In the genomic region with DNA sequence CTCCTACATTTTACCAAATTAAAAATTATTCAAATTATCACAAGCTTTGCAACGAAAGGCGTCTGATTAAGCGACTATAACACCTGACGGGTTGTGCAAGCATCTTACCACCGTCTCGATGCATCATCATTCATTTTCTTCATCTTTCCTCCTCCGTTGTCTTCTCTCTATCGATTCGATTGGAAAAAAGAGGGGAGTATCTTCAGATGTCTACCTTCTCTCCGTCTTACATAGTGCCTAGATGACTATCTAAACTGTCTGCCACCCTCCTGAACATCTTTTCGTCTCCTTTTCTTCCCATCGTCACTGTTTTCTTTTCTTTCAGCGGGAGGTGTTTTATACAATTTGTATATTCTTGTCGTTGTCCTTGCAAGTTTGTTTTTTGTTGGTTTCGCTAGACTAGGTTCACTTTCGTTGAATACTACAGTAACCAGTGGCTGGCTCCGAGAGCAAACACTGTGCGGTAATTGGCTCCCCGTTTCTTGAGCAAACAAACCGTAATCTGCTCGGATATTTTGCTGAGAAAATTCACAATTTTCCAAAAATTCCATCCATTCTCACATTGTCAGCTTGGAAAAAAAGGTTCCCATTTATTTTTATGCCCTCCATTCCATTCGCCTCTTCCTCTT, we compare ENCODE assay signal across 7 worm cellular contexts.
TF ChIP-seq lines count a peak whose summit lies in the region.

No protein-coding gene starts in this region.

TF ChIP-seq in whole organism, L1 larva, 84 proteins besides CTCF, POLR2A, EP300 and RAD21 (continued from another document and continues in another):
- TF ChIP-seq nhr-28 (tag; optimal IDR thresholded peaks at IDR 0.05; lab: Kevin White, UChicago) (no peak), dpl-1 (GFP tag; optimal IDR thresholded peaks at IDR 0.05; lab: Kevin White, UChicago) (peak in 2 of 3 experiments; percentile 2 to 31), lin-15B (tag; optimal IDR thresholded peaks at IDR 0.05; lab: Kevin White, UChicago) (no peak), skn-1 (tag; optimal IDR thresholded peaks at IDR 0.05; lab: Kevin White, UChicago) (no peak), unc-86 (tag; optimal IDR thresholded peaks at IDR 0.05; lab: Kevin White, UChicago) (no peak), elt-2 (tag; optimal IDR thresholded peaks at IDR 0.05; lab: Kevin White, UChicago) (peak; percentile 32), snu-23 (GFP tag; optimal IDR thresholded peaks at IDR 0.05; lab: Kevin White, UChicago) (peak; percentile 63), lsy-2 (tag; optimal IDR thresholded peaks at IDR 0.05; lab: Kevin White, UChicago) (peak; percentile 31 to 68), ces-1 (GFP tag; optimal IDR thresholded peaks at IDR 0.05; lab: Kevin White, UChicago) (no peak), nhr-85 (tag; lab: Kevin White, UChicago) (peak; percentile 78), nhr-19 (GFP tag; conservative IDR thresholded peaks at IDR 0.05; lab: Robert Waterston, UW) (no peak), mdl-1 (tag; optimal IDR thresholded peaks at IDR 0.05; lab: Kevin White, UChicago) (peak in 1 of 2 experiments; percentile 10), nhr-77 (tag; optimal IDR thresholded peaks at IDR 0.05; lab: Kevin White, UChicago) (no peak), fos-1 (tag; optimal IDR thresholded peaks at IDR 0.05; lab: Kevin White, UChicago) (peak; percentile 37), nhr-71 (tag; optimal IDR thresholded peaks at IDR 0.05; lab: Kevin White, UChicago) (peak; percentile 68), xbp-1 (tag; optimal IDR thresholded peaks at IDR 0.05; lab: Kevin White, UChicago) (peak; percentile 3), grh-1 (GFP tag; IDR thresholded peaks at IDR 0.05; lab: Robert Waterston, UW) (no peak), jun-1 (tag; optimal IDR thresholded peaks at IDR 0.05; lab: Kevin White, UChicago) (peak; percentile 9)

TF ChIP-seq in whole organism, L2 larva, 48 proteins besides CTCF, POLR2A, EP300 and RAD21 (continued from another document):
- peak; percentile 35 for TF ChIP-seq blmp-1 (tag; optimal IDR thresholded peaks at IDR 0.05; lab: Kevin White, UChicago; ENCODE audit: insufficient read depth)
- TF ChIP-seq sma-3 (GFP tag; optimal IDR thresholded peaks at IDR 0.05; lab: Kevin White, UChicago), result peak; percentile 5
- peak; percentile 46 for TF ChIP-seq crh-2 (tag; optimal IDR thresholded peaks at IDR 0.05; lab: Kevin White, UChicago)
- TF ChIP-seq unc-39 (tag; optimal IDR thresholded peaks at IDR 0.05; lab: Kevin White, UChicago), result no peak
- peak; percentile 61 for TF ChIP-seq fos-1 (tag; optimal IDR thresholded peaks at IDR 0.05; lab: Kevin White, UChicago)
- no peak for TF ChIP-seq lin-39 (tag; optimal IDR thresholded peaks at IDR 0.05; lab: Kevin White, UChicago)
- no peak for TF ChIP-seq nhr-23 (tag; optimal IDR thresholded peaks at IDR 0.05; lab: Kevin White, UChicago)
- TF ChIP-seq nhr-25 (tag; optimal IDR thresholded peaks at IDR 0.05; lab: Kevin White, UChicago), result peak; percentile 37
- peak; percentile 39 for TF ChIP-seq sma-9 (GFP tag; optimal IDR thresholded peaks at IDR 0.05; lab: Kevin White, UChicago)
- TF ChIP-seq sma-9 (tag; optimal IDR thresholded peaks at IDR 0.05; lab: Kevin White, UChicago), result no peak
- TF ChIP-seq nhr-129 (tag; optimal IDR thresholded peaks at IDR 0.05; lab: Kevin White, UChicago), result peak; percentile 70

TF ChIP-seq in whole organism, L3 larva, 47 proteins besides CTCF, POLR2A, EP300 and RAD21 (continued from another document):
- TF ChIP-seq pqm-1 (tag; optimal IDR thresholded peaks at IDR 0.05; lab: Kevin White, UChicago) (peak; percentile 60), egl-5 (tag; optimal IDR thresholded peaks at IDR 0.05; lab: Kevin White, UChicago) (no peak), fkh-10 (GFP tag; optimal IDR thresholded peaks at IDR 0.05; lab: Kevin White, UChicago) (no peak), jun-1 (tag; optimal IDR thresholded peaks at IDR 0.05; lab: Kevin White, UChicago) (no peak), pha-4 (tag; optimal IDR thresholded peaks at IDR 0.05; lab: Kevin White, UChicago) (peak; percentile 48), nhr-25 (tag; optimal IDR thresholded peaks at IDR 0.05; lab: Kevin White, UChicago) (peak; percentile 58)

TF ChIP-seq in whole organism, L4 larva, 104 proteins besides CTCF, POLR2A, EP300 and RAD21 (continued from another document):
- TF ChIP-seq pha-4 (GFP tag; IDR thresholded peaks at IDR 0.05; lab: Robert Waterston, UW), result 0 out of 2 replicates have a peak, but pooled peaks have one; percentile 20
- peak; percentile 29 for TF ChIP-seq pha-4 (tag; optimal IDR thresholded peaks at IDR 0.05; lab: Kevin White, UChicago)
- TF ChIP-seq daf-16 (GFP tag; optimal IDR thresholded peaks at IDR 0.05; lab: Kevin White, UChicago), result no peak
- TF ChIP-seq daf-16 (tag; optimal IDR thresholded peaks at IDR 0.05; lab: Kevin White, UChicago), result peak; percentile 52
- TF ChIP-seq pqm-1 (tag; optimal IDR thresholded peaks at IDR 0.05; lab: Kevin White, UChicago), result peak; percentile 33
- TF ChIP-seq R02D3.7 (tag; optimal IDR thresholded peaks at IDR 0.05; lab: Kevin White, UChicago), result no peak
- TF ChIP-seq dve-1 (tag; optimal IDR thresholded peaks at IDR 0.05; lab: Kevin White, UChicago; ENCODE audit: insufficient read depth), result peak; percentile 58
- TF ChIP-seq nhr-28 (tag; optimal IDR thresholded peaks at IDR 0.05; lab: Kevin White, UChicago), result peak; percentile 56
- no peak for TF ChIP-seq rbr-2 (tag; optimal IDR thresholded peaks at IDR 0.05; lab: Kevin White, UChicago)
- TF ChIP-seq hlh-11 (tag; optimal IDR thresholded peaks at IDR 0.05; lab: Kevin White, UChicago), result peak; percentile 64
- peak; percentile 70 for TF ChIP-seq nhr-6 (tag; optimal IDR thresholded peaks at IDR 0.05; lab: Kevin White, UChicago)
- TF ChIP-seq dmd-6 (GFP tag; IDR thresholded peaks at IDR 0.05; lab: Robert Waterston, UW), result peak; percentile 26; the same call in 1 of the 2 replicates
- no peak for TF ChIP-seq nhr-42 (GFP tag; IDR thresholded peaks at IDR 0.05; lab: Robert Waterston, UW)

TF ChIP-seq in whole organism, late embryonic, 69 proteins besides CTCF, POLR2A, EP300 and RAD21 (continued from another document):
- peak; percentile 62 for TF ChIP-seq nfya-1 (tag; optimal IDR thresholded peaks at IDR 0.05; lab: Kevin White, UChicago)
- peak; percentile 64 for TF ChIP-seq unc-55 (GFP tag; optimal IDR thresholded peaks at IDR 0.05; lab: Kevin White, UChicago)
- no peak for TF ChIP-seq zip-5 (tag; optimal IDR thresholded peaks at IDR 0.05; lab: Kevin White, UChicago)
- TF ChIP-seq ama-1 (optimal IDR thresholded peaks at IDR 0.05; lab: Kevin White, UChicago), result no peak
- peak; percentile 22 for TF ChIP-seq ceh-18 (tag; optimal IDR thresholded peaks at IDR 0.05; lab: Kevin White, UChicago)
- no peak for TF ChIP-seq pax-1 (tag; optimal IDR thresholded peaks at IDR 0.05; lab: Kevin White, UChicago)
- no peak for TF ChIP-seq fkh-10 (GFP tag; optimal IDR thresholded peaks at IDR 0.05; lab: Kevin White, UChicago)
- TF ChIP-seq ceh-14 (tag; optimal IDR thresholded peaks at IDR 0.05; lab: Kevin White, UChicago), result no peak
- TF ChIP-seq odd-2 (tag; optimal IDR thresholded peaks at IDR 0.05; lab: Kevin White, UChicago), result no peak
- no peak for TF ChIP-seq hlh-15 (tag; optimal IDR thresholded peaks at IDR 0.05; lab: Kevin White, UChicago)
- no peak for TF ChIP-seq hlh-6 (tag; optimal IDR thresholded peaks at IDR 0.05; lab: Kevin White, UChicago)
- no peak for TF ChIP-seq ceh-9 (tag; optimal IDR thresholded peaks at IDR 0.05; lab: Kevin White, UChicago)
- no peak for TF ChIP-seq che-1 (tag; optimal IDR thresholded peaks at IDR 0.05; lab: Kevin White, UChicago)
- TF ChIP-seq ref-2 (tag; optimal IDR thresholded peaks at IDR 0.05; lab: Kevin White, UChicago), result no peak
- no peak for TF ChIP-seq pag-3 (tag; optimal IDR thresholded peaks at IDR 0.05; lab: Kevin White, UChicago; ENCODE audit: borderline replicate concordance)
- TF ChIP-seq nhr-11 (tag; optimal IDR thresholded peaks at IDR 0.05; lab: Kevin White, UChicago), result no peak
- TF ChIP-seq tbx-7 (tag; optimal IDR thresholded peaks at IDR 0.05; lab: Kevin White, UChicago), result no peak
- no peak for TF ChIP-seq pha-4 (tag; optimal IDR thresholded peaks at IDR 0.05; lab: Kevin White, UChicago)
- no peak for TF ChIP-seq ceh-2 (tag; optimal IDR thresholded peaks at IDR 0.05; lab: Kevin White, UChicago)
- TF ChIP-seq tbx-2 (tag; optimal IDR thresholded peaks at IDR 0.05; lab: Kevin White, UChicago), result no peak

TF ChIP-seq in whole organism, mixed stage, embryonic, 35 proteins besides CTCF, POLR2A, EP300 and RAD21 (continued from another document):
- TF ChIP-seq unc-62 (GFP tag; optimal IDR thresholded peaks at IDR 0.05; lab: Kevin White, UChicago), result peak; percentile 51

TF ChIP-seq in whole organism, young adult, 124 proteins besides CTCF, POLR2A, EP300 and RAD21 (continued from another document):
- TF ChIP-seq snpc-3.4 (tag; optimal IDR thresholded peaks at IDR 0.05; lab: Kevin White, UChicago) (no peak), unc-62 (GFP tag; optimal IDR thresholded peaks at IDR 0.05; lab: Kevin White, UChicago) (no peak), F49E8.2 (tag; optimal IDR thresholded peaks at IDR 0.05; lab: Kevin White, UChicago; ENCODE audit: insufficient read depth) (no peak), ceh-27 (GFP tag; optimal IDR thresholded peaks at IDR 0.05; lab: Kevin White, UChicago) (peak; percentile 13), sea-2 (GFP tag; IDR thresholded peaks at IDR 0.05; lab: Robert Waterston, UW) (no peak), ceh-40 (GFP tag; IDR thresholded peaks at IDR 0.05; lab: Robert Waterston, UW) (no peak), lin-40 (tag; optimal IDR thresholded peaks at IDR 0.05; lab: Kevin White, UChicago) (peak; percentile 6), rcor-1 (GFP tag; IDR thresholded peaks at IDR 0.05; lab: Robert Waterston, UW) (no peak), lin-35 (GFP tag; optimal IDR thresholded peaks at IDR 0.05; lab: Kevin White, UChicago) (no peak), madf-6 (GFP tag; IDR thresholded peaks at IDR 0.05; lab: Robert Waterston, UW) (no peak), egl-44 (GFP tag; IDR thresholded peaks at IDR 0.05; lab: Robert Waterston, UW) (no peak), cebp-1 (GFP tag; IDR thresholded peaks at IDR 0.05; lab: Robert Waterston, UW) (no peak), cebp-1 (tag; optimal IDR thresholded peaks at IDR 0.05; lab: Kevin White, UChicago) (peak; percentile 16), dpff-1 (tag; optimal IDR thresholded peaks at IDR 0.05; lab: Kevin White, UChicago) (no peak), ztf-25 (GFP tag; IDR thresholded peaks at IDR 0.05; lab: Robert Waterston, UW) (no peak), rec-8 (tag; optimal IDR thresholded peaks at IDR 0.05; lab: Kevin White, UChicago) (no peak), ztf-26 (tag; optimal IDR thresholded peaks at IDR 0.05; lab: Kevin White, UChicago) (no peak), mes-4 (tag; optimal IDR thresholded peaks at IDR 0.05; lab: Kevin White, UChicago) (no peak), F37B4.10 (GFP tag; IDR thresholded peaks at IDR 0.05; lab: Robert Waterston, UW) (no peak), madf-3 (GFP tag; IDR thresholded peaks at IDR 0.05; lab: Robert Waterston, UW) (no peak), chd-7 (tag; optimal IDR thresholded peaks at IDR 0.05; lab: Kevin White, UChicago) (no peak), nhr-120 (GFP tag; IDR thresholded peaks at IDR 0.05; lab: Robert Waterston, UW) (no peak), ztf-28 (GFP tag; IDR thresholded peaks at IDR 0.05; lab: Robert Waterston, UW) (no peak), F55B11.4 (tag; optimal IDR thresholded peaks at IDR 0.05; lab: Kevin White, UChicago; ENCODE audit: borderline replicate concordance, insufficient read depth) (no peak), Y56A3A.18 (GFP tag; IDR thresholded peaks at IDR 0.05; lab: Robert Waterston, UW) (no peak), mel-28 (tag; optimal IDR thresholded peaks at IDR 0.05; lab: Kevin White, UChicago; ENCODE audit: borderline replicate concordance) (no peak), ztf-18 (tag; optimal IDR thresholded peaks at IDR 0.05; lab: Kevin White, UChicago) (no peak), attf-5 (GFP tag; optimal IDR thresholded peaks at IDR 0.05; lab: Kevin White, UChicago) (peak; percentile 37), athp-1 (tag; optimal IDR thresholded peaks at IDR 0.05; lab: Kevin White, UChicago) (no peak)
